Fruit fly (Drosophila melanogaster) whole organism, prepupa: Measurements from ENCODE around the gene CG4586.

Experiments
- CG10669 ChIP-seq: fragments of 200-800 bp; sonication (Bioruptor generic); optimal IDR thresholded peaks from 3 replicates; lab custom pipeline; 2018; ENCODE audit warnings: missing biosample characterization, mild to moderate bottlenecking, missing genetic modification characterization, moderate library complexity
- CG11294 ChIP-seq: fragments of 200-800 bp; sonication (Bioruptor generic); IDR thresholded peaks from 2 replicates; pipeline ENCODE4 v1.3.6; 2022; ENCODE audit warnings: missing biosample characterization, missing genetic modification characterization
- CG11762 ChIP-seq: fragments of 200-800 bp; sonication (Bioruptor generic); optimal IDR thresholded peaks from 3 replicates; lab custom pipeline; 2016; ENCODE audit warnings: missing biosample characterization, missing genetic modification characterization; ENCODE audit not compliant: insufficient read depth
- CG15336 ChIP-seq: fragments of 200-800 bp; sonication (Bioruptor generic); IDR thresholded peaks from 2 replicates; pipeline ENCODE4 v1.3.6; 2022; ENCODE audit warnings: missing biosample characterization, missing genetic modification characterization
- CG1621 ChIP-seq: fragments of 200-800 bp; sonication (Bioruptor generic); optimal IDR thresholded peaks from 3 replicates; lab custom pipeline; 2018; ENCODE audit warnings: missing biosample characterization, mild to moderate bottlenecking, missing genetic modification characterization
- CG16779 ChIP-seq: fragments of 200-800 bp; sonication (Bioruptor generic); optimal IDR thresholded peaks from 3 replicates; lab custom pipeline; 2017; ENCODE audit warnings: missing biosample characterization, mild to moderate bottlenecking, missing genetic modification characterization
- CG3032 ChIP-seq: fragments of 200-800 bp; optimal IDR thresholded peaks from 2 replicates; lab custom pipeline; 2019; ENCODE audit warnings: missing biosample characterization, mild to moderate bottlenecking, missing genetic modification characterization, moderate library complexity
- CG31627 ChIP-seq: fragments of 200-800 bp; sonication (Bioruptor generic); optimal IDR thresholded peaks from 3 replicates; lab custom pipeline; 2016; ENCODE audit warnings: missing biosample characterization, missing genetic modification characterization
- CG32006 ChIP-seq: fragments of 200-800 bp; sonication (Bioruptor generic); optimal IDR thresholded peaks from 3 replicates; lab custom pipeline; 2017; ENCODE audit warnings: missing biosample characterization, mild to moderate bottlenecking, missing genetic modification characterization
- CG34406 ChIP-seq: fragments of 200-800 bp; sonication (Bioruptor generic); optimal IDR thresholded peaks from 3 replicates; lab custom pipeline; 2016; ENCODE audit warnings: missing biosample characterization, missing genetic modification characterization
- CG3919 ChIP-seq: fragments of 200-800 bp; sonication (Bioruptor generic); optimal IDR thresholded peaks from 3 replicates; lab custom pipeline; 2016; ENCODE audit warnings: missing biosample characterization, missing genetic modification characterization
- CG4318 ChIP-seq: fragments of 200-800 bp; sonication (Bioruptor generic); optimal IDR thresholded peaks from 3 replicates; lab custom pipeline; 2017; ENCODE audit warnings: missing biosample characterization, mild to moderate bottlenecking, missing genetic modification characterization
- CG6276 ChIP-seq: fragments of 200-800 bp; sonication (Bioruptor generic); optimal IDR thresholded peaks from 2 replicates; lab custom pipeline; 2017; ENCODE audit warnings: missing biosample characterization, mild to moderate bottlenecking, missing genetic modification characterization
- CG6792 ChIP-seq: fragments of 200-800 bp; sonication (Bioruptor generic); optimal IDR thresholded peaks from 3 replicates; lab custom pipeline; 2016; ENCODE audit warnings: missing biosample characterization, missing genetic modification characterization
- CG6808 ChIP-seq: fragments of 200-800 bp; sonication (Bioruptor generic); optimal IDR thresholded peaks from 3 replicates; lab custom pipeline; 2017; ENCODE audit warnings: missing biosample characterization, missing genetic modification characterization, mild to moderate bottlenecking, moderate library complexity, missing genetic modification reagents
- CG7368 ChIP-seq: fragments of 200-800 bp; sonication (Bioruptor generic); optimal IDR thresholded peaks from 3 replicates; lab custom pipeline; 2016; ENCODE audit warnings: missing biosample characterization, missing genetic modification characterization
- CG8119 ChIP-seq: fragments of 200-800 bp; sonication (Bioruptor generic); IDR thresholded peaks from 3 replicates; pipeline ENCODE4 v1.3.6; 2022; ENCODE audit warnings: missing biosample characterization, missing genetic modification characterization
- CG8319 ChIP-seq: fragments of 200-800 bp; sonication (Bioruptor generic); optimal IDR thresholded peaks from 3 replicates; lab custom pipeline; 2016; ENCODE audit warnings: missing biosample characterization, missing genetic modification characterization
- CG8632 ChIP-seq: fragments of 200-800 bp; sonication (Bioruptor generic); optimal IDR thresholded peaks from 3 replicates; lab custom pipeline; 2016; ENCODE audit warnings: missing biosample characterization, missing genetic modification characterization
- CG9139 ChIP-seq: fragments of 200-800 bp; sonication (Bioruptor generic); optimal IDR thresholded peaks from 3 replicates; lab custom pipeline; 2017; ENCODE audit warnings: missing biosample characterization, mild to moderate bottlenecking, missing genetic modification characterization
- Eip75B ChIP-seq: fragments of 200-800 bp; sonication (Bioruptor generic); optimal IDR thresholded peaks from 3 replicates; lab custom pipeline; 2016; ENCODE audit warnings: missing biosample characterization, missing genetic modification characterization
- Eip93F ChIP-seq: fragments of 200-800 bp; sonication (Bioruptor generic); optimal IDR thresholded peaks from 2 replicates; lab custom pipeline; 2016; ENCODE audit warnings: missing biosample characterization, mild to moderate bottlenecking, missing genetic modification characterization
- Ets21C ChIP-seq: fragments of 200-800 bp; sonication (Bioruptor generic); optimal IDR thresholded peaks from 3 replicates; lab custom pipeline; 2016; ENCODE audit warnings: missing biosample characterization, missing genetic modification characterization
- Ets96B ChIP-seq: fragments of 200-800 bp; optimal IDR thresholded peaks from 2 replicates; lab custom pipeline; 2019; ENCODE audit warnings: missing biosample characterization, mild to moderate bottlenecking, missing genetic modification characterization, moderate library complexity
- Gug ChIP-seq: fragments of 200-800 bp; sonication (Bioruptor generic); IDR thresholded peaks from 2 replicates; pipeline ENCODE4 v1.3.6; 2022; ENCODE audit warnings: missing biosample characterization, missing genetic modification characterization
- Hr38 ChIP-seq: sonication (Bioruptor generic); optimal IDR thresholded peaks from 2 replicates; lab custom pipeline; 2016; ENCODE audit warnings: missing biosample characterization, missing genetic modification characterization
- Hr39 ChIP-seq: fragments of 200-800 bp; sonication (Bioruptor generic); optimal IDR thresholded peaks from 2 replicates; lab custom pipeline; 2016; ENCODE audit warnings: missing biosample characterization, missing genetic modification characterization
- Hr4 ChIP-seq: fragments of 200-800 bp; sonication (Bioruptor generic); optimal IDR thresholded peaks from 3 replicates; lab custom pipeline; 2016; ENCODE audit warnings: missing biosample characterization, missing genetic modification characterization
- Lpt ChIP-seq: fragments of 200-800 bp; sonication (Bioruptor generic); optimal IDR thresholded peaks from 3 replicates; lab custom pipeline; 2016; ENCODE audit warnings: missing biosample characterization, missing genetic modification characterization
- OdsH ChIP-seq: fragments of 200-800 bp; sonication (Bioruptor generic); optimal IDR thresholded peaks from 3 replicates; lab custom pipeline; 2016; ENCODE audit warnings: missing biosample characterization, missing genetic modification characterization
- Smox ChIP-seq: fragments of 200-800 bp; sonication (Bioruptor generic); optimal IDR thresholded peaks from 3 replicates; lab custom pipeline; 2016; ENCODE audit warnings: missing biosample characterization, missing genetic modification characterization
- Sox14 ChIP-seq: fragments of 200-800 bp; sonication (Bioruptor generic); optimal IDR thresholded peaks from 3 replicates; lab custom pipeline; 2016; ENCODE audit warnings: missing biosample characterization, missing genetic modification characterization
- Sox15 ChIP-seq: fragments of 200-800 bp; sonication (Bioruptor generic); optimal IDR thresholded peaks from 3 replicates; lab custom pipeline; 2016; ENCODE audit warnings: missing biosample characterization, missing genetic modification characterization
- achi ChIP-seq: fragments of 200-800 bp; sonication (Bioruptor generic); optimal IDR thresholded peaks from 3 replicates; lab custom pipeline; 2016; ENCODE audit warnings: missing biosample characterization, missing genetic modification characterization
- acj6 ChIP-seq: fragments of 200-800 bp; sonication (Bioruptor generic); optimal IDR thresholded peaks from 3 replicates; lab custom pipeline; 2016; ENCODE audit warnings: missing biosample characterization, missing genetic modification characterization
- cyc ChIP-seq: fragments of 200-800 bp; sonication (Bioruptor generic); optimal IDR thresholded peaks from 3 replicates; lab custom pipeline; 2016; ENCODE audit warnings: missing biosample characterization, missing genetic modification characterization
- dac ChIP-seq: fragments of 200-800 bp; sonication (Bioruptor generic); optimal IDR thresholded peaks from 2 replicates; lab custom pipeline; 2017; ENCODE audit warnings: missing biosample characterization, mild to moderate bottlenecking, missing genetic modification characterization
- dsx ChIP-seq: fragments of 200-800 bp; optimal IDR thresholded peaks from 3 replicates; lab custom pipeline; 2019; ENCODE audit warnings: missing biosample characterization, mild to moderate bottlenecking, missing genetic modification characterization, moderate library complexity; ENCODE audit not compliant: poor library complexity, severe bottlenecking
- fd59A ChIP-seq: fragments of 200-800 bp; sonication (Bioruptor generic); optimal IDR thresholded peaks from 2 replicates; lab custom pipeline; 2017; ENCODE audit warnings: missing biosample characterization, mild to moderate bottlenecking, missing genetic modification characterization, missing genetic modification reagents
- fd85E ChIP-seq: fragments of 200-800 bp; sonication (Bioruptor generic); optimal IDR thresholded peaks from 3 replicates; lab custom pipeline; 2016; ENCODE audit warnings: missing biosample characterization, missing genetic modification characterization
- fkh ChIP-seq: fragments of 200-800 bp; sonication (Bioruptor generic); optimal IDR thresholded peaks from 3 replicates; lab custom pipeline; 2017; ENCODE audit warnings: missing biosample characterization, mild to moderate bottlenecking, missing genetic modification characterization, moderate library complexity
- lz ChIP-seq: fragments of 200-800 bp; sonication (Bioruptor generic); optimal IDR thresholded peaks from 3 replicates; lab custom pipeline; 2016; ENCODE audit warnings: missing biosample characterization, missing genetic modification characterization
- net ChIP-seq: fragments of 200-800 bp; sonication (Bioruptor generic); optimal IDR thresholded peaks from 3 replicates; lab custom pipeline; 2016; ENCODE audit warnings: missing biosample characterization, missing genetic modification characterization
- pdm3 ChIP-seq: fragments of 200-800 bp; sonication (Bioruptor generic); optimal IDR thresholded peaks from 3 replicates; lab custom pipeline; 2016; ENCODE audit warnings: missing biosample characterization, missing genetic modification characterization
- salr ChIP-seq, 2 experiments: fragments of 200-800 bp; sonication (Bioruptor generic); optimal IDR thresholded peaks; 3 replicates each; lab custom pipeline; 2016 to 2018; ENCODE audit warnings: missing biosample characterization in 2 of 2, missing genetic modification characterization in 2 of 2, mild to moderate bottlenecking in 1 of 2
- spab ChIP-seq: fragments of 200-800 bp; sonication (Bioruptor generic); optimal IDR thresholded peaks from 2 replicates; lab custom pipeline; 2017; ENCODE audit warnings: missing biosample characterization, mild to moderate bottlenecking, missing genetic modification characterization, missing genetic modification reagents
- ss ChIP-seq, 2 experiments: fragments of 200-800 bp; sonication (Bioruptor generic); optimal IDR thresholded peaks; 2 replicates in 1 of 2; 3 replicates in 1 of 2; lab custom pipeline; 2017 to 2018; ENCODE audit warnings: mild to moderate bottlenecking in 2 of 2, missing biosample characterization in 2 of 2, missing genetic modification characterization in 2 of 2, moderate library complexity in 1 of 2
- svp ChIP-seq: fragments of 200-800 bp; sonication (Bioruptor generic); peaks from one replicate; lab custom pipeline; 2016; ENCODE audit warnings: missing biosample characterization, missing genetic modification characterization
- topi ChIP-seq: fragments of 200-800 bp; sonication (Bioruptor generic); optimal IDR thresholded peaks from 3 replicates; lab custom pipeline; 2016; ENCODE audit warnings: missing biosample characterization, missing genetic modification characterization
- vri ChIP-seq: fragments of 200-800 bp; sonication (Bioruptor generic); optimal IDR thresholded peaks from 3 replicates; lab custom pipeline; 2016; ENCODE audit warnings: missing biosample characterization, mild to moderate bottlenecking, missing genetic modification characterization

Gene CG4586

DNA sequence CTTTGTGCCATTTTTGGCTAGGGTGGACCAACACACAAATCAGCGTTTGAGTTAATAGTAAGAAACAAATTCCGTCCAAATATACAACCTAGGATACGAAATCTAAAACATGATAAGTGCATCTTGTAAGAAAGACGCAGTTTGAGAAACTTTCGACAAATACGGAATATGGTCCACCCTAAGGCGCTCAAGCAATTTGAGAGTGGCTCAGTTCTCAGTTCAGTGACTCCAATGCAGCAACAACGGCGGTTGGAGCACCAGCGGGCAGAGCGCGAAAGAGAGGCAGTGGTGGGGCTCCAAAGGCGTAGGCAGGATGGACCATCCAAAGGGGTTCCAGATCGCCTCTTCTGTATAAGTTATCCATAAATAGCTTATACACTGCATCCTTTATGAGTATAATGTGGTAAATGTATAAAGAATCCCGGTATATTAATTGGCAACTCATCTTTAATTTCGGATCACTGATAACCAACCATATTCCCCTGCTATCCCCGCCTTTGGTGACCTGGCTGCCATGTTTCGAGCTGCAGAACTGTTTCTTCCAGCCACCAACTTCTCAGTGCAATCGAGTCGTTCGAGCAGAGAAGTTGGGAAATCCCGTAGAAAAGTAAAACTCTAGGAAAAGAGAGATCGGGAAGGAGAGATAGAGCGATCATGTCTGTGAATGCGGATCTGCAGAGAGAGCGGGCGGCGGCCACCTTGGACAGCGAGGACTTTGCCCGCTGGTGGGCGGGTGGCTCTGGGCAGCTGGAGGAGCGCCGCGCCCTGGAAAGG is at the start of gene CG4586:
TSS of gene CG4586 (plus strand) at position 555 of the 774 bp plus-strand sequence.
- TF ChIP-seq fd85E: peak; percentile 96
- peak; percentile 99 for TF ChIP-seq topi
- peak; percentile 97 for TF ChIP-seq Hr39 (GFP tag; lab: Kevin White, UChicago)
- peak; percentile 97 for TF ChIP-seq CG8319 (GFP tag; lab: Kevin White, UChicago)
- peak; percentile 95 for TF ChIP-seq dac (GFP tag; lab: Kevin White, UChicago)
- peak; percentile 94 to 97 for TF ChIP-seq salr (GFP tag; optimal IDR thresholded peaks at IDR 0.05; lab: Kevin White, UChicago)
- peak; percentile 98 for TF ChIP-seq ss (GFP tag; optimal IDR thresholded peaks at IDR 0.05; lab: Kevin White, UChicago)
- TF ChIP-seq CG1621 (tag; lab: Kevin White, UChicago): peak; percentile 99
- TF ChIP-seq acj6: peak; percentile 96
- peak; percentile 97 for TF ChIP-seq Smox (GFP tag; lab: Kevin White, UChicago)
- TF ChIP-seq CG16779: peak; percentile 98
- TF ChIP-seq CG6276 (GFP tag; lab: Kevin White, UChicago): peak; percentile 100
- peak; percentile 97 for TF ChIP-seq CG6792
- peak; percentile 99 for TF ChIP-seq CG7368 (GFP tag; lab: Kevin White, UChicago)
- peak; percentile 100 for TF ChIP-seq CG15336
- peak; percentile 98 for TF ChIP-seq pdm3
- peak; percentile 97 for TF ChIP-seq CG32006 (GFP tag; lab: Kevin White, UChicago)
- peak; percentile 98 for TF ChIP-seq CG11762 (GFP tag; lab: Kevin White, UChicago)
- peak; percentile 98 for TF ChIP-seq spab
- peak; percentile 97 for TF ChIP-seq Eip75B (GFP tag; lab: Kevin White, UChicago)
- TF ChIP-seq Eip93F (GFP tag; lab: Kevin White, UChicago): peak; percentile 96
- TF ChIP-seq Hr38: peak; percentile 77
- peak; percentile 99 for TF ChIP-seq net (GFP tag; lab: Kevin White, UChicago)
- peak; percentile 97 for TF ChIP-seq lz (GFP tag; lab: Kevin White, UChicago)
- TF ChIP-seq fkh (GFP tag; lab: Kevin White, UChicago): peak; percentile 82
- peak; percentile 96 for TF ChIP-seq CG11294 (GFP tag; lab: Robert Waterston, UW)
- TF ChIP-seq fd59A (GFP tag; lab: Kevin White, UChicago): peak; percentile 95
- peak; percentile 97 for TF ChIP-seq CG34406 (GFP tag; lab: Kevin White, UChicago)
- peak; percentile 100 for TF ChIP-seq svp (GFP tag; lab: Kevin White, UChicago)
- peak; percentile 97 for TF ChIP-seq Hr4 (GFP tag; lab: Kevin White, UChicago)
- peak; percentile 98 for TF ChIP-seq CG6808 (GFP tag; lab: Kevin White, UChicago)
- peak; percentile 98 for TF ChIP-seq vri (GFP tag; lab: Kevin White, UChicago)
- TF ChIP-seq CG3919 (GFP tag; lab: Kevin White, UChicago): peak; percentile 99
- TF ChIP-seq achi: peak; percentile 97
- peak; percentile 97 for TF ChIP-seq Gug (GFP tag; lab: Robert Waterston, UW)
- peak; percentile 91 for TF ChIP-seq Sox15 (GFP tag; lab: Kevin White, UChicago)
- TF ChIP-seq cyc: peak; percentile 95
- peak; percentile 96 for TF ChIP-seq CG3032
- peak; percentile 98 for TF ChIP-seq Sox14 (GFP tag; lab: Kevin White, UChicago)
- TF ChIP-seq CG31627: peak; percentile 96
- TF ChIP-seq CG9139 (GFP tag; lab: Kevin White, UChicago): peak; percentile 99
- TF ChIP-seq dsx (GFP tag; lab: Kevin White, UChicago): peak; percentile 98
- TF ChIP-seq CG8632 (GFP tag; lab: Kevin White, UChicago): peak; percentile 97
- TF ChIP-seq Ets96B (tag; lab: Kevin White, UChicago): peak; percentile 98
- peak; percentile 99 for TF ChIP-seq CG8119
- peak; percentile 98 for TF ChIP-seq Lpt
- peak; percentile 97 for TF ChIP-seq OdsH
- TF ChIP-seq CG4318 (GFP tag; lab: Kevin White, UChicago): peak; percentile 94
- peak; percentile 94 for TF ChIP-seq Ets21C (GFP tag; lab: Kevin White, UChicago)
- TF ChIP-seq CG10669 (GFP tag; lab: Kevin White, UChicago): peak; percentile 99
